Worm (Caenorhabditis elegans) whole organism, L4 larva: ENCODE results near the gene gsy-1.

Experiments used
- ceh-20 ChIP-seq: fragments of 200-800 bp; sonication (Bioruptor generic); IDR thresholded peaks from 2 replicates; pipeline ENCODE4 v1.3.6; 2022; ENCODE audit warnings: missing genetic modification reagents, missing genetic modification characterization, missing compliant biosample characterization
- ces-1 ChIP-seq: fragments of 150-350 bp; sonication (generic microtip); optimal IDR thresholded peaks from 4 replicates; lab custom pipeline; 2014; ENCODE audit warnings: missing biosample characterization, missing genetic modification reagents, missing genetic modification characterization
- daf-12 ChIP-seq: fragments of 150-350 bp; optimal IDR thresholded peaks from 2 replicates; lab custom pipeline; 2014; ENCODE audit warnings: missing biosample characterization, missing genetic modification reagents, missing genetic modification characterization
- lin-13 ChIP-seq: fragments of 150-350 bp; optimal IDR thresholded peaks from 2 replicates; lab custom pipeline; 2014; ENCODE audit warnings: missing biosample characterization, missing genetic modification reagents, missing genetic modification characterization
- lin-15B ChIP-seq: fragments of 150-350 bp; sonication (generic microtip); optimal IDR thresholded peaks from 3 replicates; lab custom pipeline; 2014; ENCODE audit warnings: missing biosample characterization, missing genetic modification characterization
- mdl-1 ChIP-seq, 2 experiments: fragments of 150-350 bp in 1 of 2; sonication (generic microtip) in 1 of 2; optimal IDR thresholded peaks; 2 replicates each; lab custom pipeline; 2014 to 2017; ENCODE audit warnings: missing biosample characterization in 2 of 2, missing genetic modification characterization in 2 of 2
- nhr-10 ChIP-seq: fragments of 150-350 bp; optimal IDR thresholded peaks from 2 replicates; lab custom pipeline; 2014; ENCODE audit warnings: missing biosample characterization, missing genetic modification characterization
- nhr-48 ChIP-seq: sonication (generic microtip); optimal IDR thresholded peaks from 2 replicates; lab custom pipeline; 2016; ENCODE audit warnings: mild to moderate bottlenecking, missing genetic modification characterization, missing compliant biosample characterization
- nhr-77 ChIP-seq: fragments of 150-350 bp; optimal IDR thresholded peaks from 2 replicates; lab custom pipeline; 2014; ENCODE audit warnings: missing biosample characterization, missing genetic modification characterization
- snpc-4 ChIP-seq: fragments of 150-350 bp; optimal IDR thresholded peaks from 2 replicates; lab custom pipeline; 2014; ENCODE audit warnings: missing biosample characterization, missing genetic modification characterization

ce11 chrII:12914514-12915075, 36.7 kb upstream of the gsy-1 start, which contains the start of gene F35C5.12:
- TF ChIP-seq nhr-77 (no peak), lin-15B (tag; lab: Kevin White, UChicago) (no peak), daf-12 (no peak), nhr-48 (no peak), nhr-10 (tag; lab: Kevin White, UChicago) (no peak), snpc-4 (tag; lab: Kevin White, UChicago) (no peak), lin-13 (GFP tag; lab: Kevin White, UChicago) (no peak), mdl-1 (tag; optimal IDR thresholded peaks at IDR 0.05; lab: Kevin White, UChicago) (no peak), ces-1 (GFP tag; lab: Kevin White, UChicago) (no peak), ceh-20 (GFP tag; lab: Robert Waterston, UW) (no peak)
